1 worm cellular context compared by ENCODE assay signal in the genomic region with DNA sequence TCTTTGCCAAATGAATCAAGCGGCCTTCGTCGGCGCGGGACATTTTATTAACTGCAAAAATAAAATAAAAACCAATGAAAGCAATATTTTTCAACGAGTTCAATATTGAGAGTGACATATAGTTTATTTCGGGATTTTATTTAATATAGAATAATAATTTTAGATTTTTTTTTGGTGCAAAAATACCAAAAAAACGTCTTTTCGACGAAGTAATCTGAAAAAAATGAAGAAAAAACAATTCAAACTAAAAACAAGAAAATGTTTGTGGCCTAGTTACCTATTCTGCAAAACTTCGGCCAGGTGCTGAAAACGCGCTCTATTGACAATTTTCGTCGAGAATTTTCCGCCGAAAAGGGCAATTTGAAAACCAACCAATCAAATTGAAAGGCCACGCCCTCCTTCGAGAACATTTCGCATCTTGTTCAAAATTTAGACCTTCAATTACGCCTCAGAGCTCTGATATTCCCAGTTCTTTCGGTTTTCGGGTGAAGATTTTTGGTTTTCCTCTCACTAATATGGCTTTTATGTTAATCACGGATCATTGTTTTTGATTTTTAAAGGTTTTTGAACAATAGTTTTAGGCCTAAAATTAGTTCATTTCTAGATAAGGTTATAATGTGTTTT.
TF ChIP-seq lines count a peak whose summit lies in the region.

A gene (minus strand): TSS at position 51 of the 624 bp plus-strand sequence.

TF ChIP-seq in whole organism, L4 larva, 104 proteins besides CTCF, POLR2A, EP300 and RAD21 (continued from another document):
- TF ChIP-seq set-16 (GFP tag; IDR thresholded peaks at IDR 0.05; lab: Robert Waterston, UW): peak; percentile 64
- TF ChIP-seq egl-27 (tag; optimal IDR thresholded peaks at IDR 0.05; lab: Kevin White, UChicago): no peak
- peak; percentile 89 for TF ChIP-seq php-3 (GFP tag; IDR thresholded peaks at IDR 0.05; lab: Robert Waterston, UW)
- TF ChIP-seq sdz-12 (GFP tag; optimal IDR thresholded peaks at IDR 0.05; lab: Kevin White, UChicago): peak; percentile 88
- no peak for TF ChIP-seq dmd-8 (GFP tag; IDR thresholded peaks at IDR 0.05; lab: Robert Waterston, UW)
- TF ChIP-seq madf-5 (GFP tag; IDR thresholded peaks at IDR 0.05; lab: Robert Waterston, UW): peak; percentile 74 to 81; a peak in 2 of 4 replicates
- peak; percentile 83 for TF ChIP-seq nhr-28 (tag; optimal IDR thresholded peaks at IDR 0.05; lab: Kevin White, UChicago)
- TF ChIP-seq Y75B8A.6 (GFP tag; IDR thresholded peaks at IDR 0.05; lab: Robert Waterston, UW): peak; percentile 80; the same call in 1 of the 2 replicates
- TF ChIP-seq nhr-25 (tag; optimal IDR thresholded peaks at IDR 0.05; lab: Kevin White, UChicago; ENCODE audit: borderline replicate concordance, insufficient read depth): peak; percentile 94
- no peak for TF ChIP-seq Y105C5A.15 (GFP tag; IDR thresholded peaks at IDR 0.05; lab: Robert Waterston, UW)
- peak; percentile 97 for TF ChIP-seq zfp-3 (GFP tag; conservative IDR thresholded peaks at IDR 0.05; lab: Robert Waterston, UW)
- no peak; the same call in 1 of the 2 replicates for TF ChIP-seq daf-19 (GFP tag; conservative IDR thresholded peaks at IDR 0.05; lab: Robert Waterston, UW)
- TF ChIP-seq lin-29 (GFP tag; IDR thresholded peaks at IDR 0.05; lab: Robert Waterston, UW): peak; percentile 90
- TF ChIP-seq nhr-77 (tag; optimal IDR thresholded peaks at IDR 0.05; lab: Kevin White, UChicago): peak; percentile 93
- peak; percentile 77 to 95 for TF ChIP-seq hif-1 (tag; optimal IDR thresholded peaks at IDR 0.05; lab: Kevin White, UChicago)
- TF ChIP-seq nhr-10 (tag; optimal IDR thresholded peaks at IDR 0.05; lab: Kevin White, UChicago): peak; percentile 82
- peak; percentile 94 for TF ChIP-seq nhr-48 (tag; optimal IDR thresholded peaks at IDR 0.05; lab: Kevin White, UChicago)
- peak; percentile 96 for TF ChIP-seq hlh-11 (tag; optimal IDR thresholded peaks at IDR 0.05; lab: Kevin White, UChicago)
- peak; percentile 99 for TF ChIP-seq lin-38 (GFP tag; IDR thresholded peaks at IDR 0.05; lab: Robert Waterston, UW)
- TF ChIP-seq mep-1 (tag; optimal IDR thresholded peaks at IDR 0.05; lab: Kevin White, UChicago): peak; percentile 98
- peak; percentile 98 for TF ChIP-seq ceh-20 (GFP tag; IDR thresholded peaks at IDR 0.05; lab: Robert Waterston, UW)
- TF ChIP-seq ZK337.2 (GFP tag; IDR thresholded peaks at IDR 0.05; lab: Robert Waterston, UW): peak; percentile 95
- TF ChIP-seq dpl-1 (GFP tag; optimal IDR thresholded peaks at IDR 0.05; lab: Kevin White, UChicago): peak; percentile 92
- peak; percentile 99 for TF ChIP-seq aha-1 (tag; lab: Kevin White, UChicago)
- TF ChIP-seq spr-1 (tag; optimal IDR thresholded peaks at IDR 0.05; lab: Kevin White, UChicago): peak; percentile 93
- peak; percentile 92 for TF ChIP-seq F10B5.3 (tag; optimal IDR thresholded peaks at IDR 0.05; lab: Kevin White, UChicago)
- peak; percentile 96 for TF ChIP-seq duxl-1 (tag; optimal IDR thresholded peaks at IDR 0.05; lab: Kevin White, UChicago; ENCODE audit: poor library complexity)
- TF ChIP-seq snpc-4 (tag; optimal IDR thresholded peaks at IDR 0.05; lab: Kevin White, UChicago): peak; percentile 28
- peak; percentile 97 for TF ChIP-seq dmd-6 (GFP tag; IDR thresholded peaks at IDR 0.05; lab: Robert Waterston, UW)
- peak; percentile 91 for TF ChIP-seq T20F7.1 (GFP tag; optimal IDR thresholded peaks at IDR 0.05; lab: Kevin White, UChicago)
- TF ChIP-seq hlh-30 (tag; optimal IDR thresholded peaks at IDR 0.05; lab: Kevin White, UChicago; ENCODE audit: insufficient read depth): peak; percentile 91
- peak; percentile 63; the same call in 1 of the 2 replicates for TF ChIP-seq mxl-2 (GFP tag; conservative IDR thresholded peaks at IDR 0.05; lab: Robert Waterston, UW)
- peak; percentile 72; the same call in 1 of the 2 replicates for TF ChIP-seq ceh-44 (GFP tag; IDR thresholded peaks at IDR 0.05; lab: Robert Waterston, UW)
- peak; percentile 77 for TF ChIP-seq lir-3 (tag; optimal IDR thresholded peaks at IDR 0.05; lab: Kevin White, UChicago)
- TF ChIP-seq F44E2.7 (GFP tag; IDR thresholded peaks at IDR 0.05; lab: Robert Waterston, UW): no peak
- TF ChIP-seq daf-16 (GFP tag; optimal IDR thresholded peaks at IDR 0.05; lab: Kevin White, UChicago): peak; percentile 66 to 98
- peak; percentile 78 for TF ChIP-seq daf-16 (tag; optimal IDR thresholded peaks at IDR 0.05; lab: Kevin White, UChicago)
- peak; percentile 65; the same call in 1 of the 2 replicates for TF ChIP-seq nhr-41 (GFP tag; IDR thresholded peaks at IDR 0.05; lab: Robert Waterston, UW)
- TF ChIP-seq ctbp-1 (GFP tag; IDR thresholded peaks at IDR 0.05; lab: Robert Waterston, UW): peak; percentile 97
- TF ChIP-seq ces-1 (GFP tag; optimal IDR thresholded peaks at IDR 0.05; lab: Kevin White, UChicago): peak; percentile 58
- peak; percentile 76 for TF ChIP-seq ceh-32 (tag; optimal IDR thresholded peaks at IDR 0.05; lab: Kevin White, UChicago; ENCODE audit: poor library complexity)
- peak; percentile 68 for TF ChIP-seq snpc-1.2 (GFP tag; IDR thresholded peaks at IDR 0.05; lab: Robert Waterston, UW)
- peak; percentile 64 for TF ChIP-seq zfp-2 (tag; optimal IDR thresholded peaks at IDR 0.05; lab: Kevin White, UChicago)
- peak; percentile 97 for TF ChIP-seq nhr-102 (tag; optimal IDR thresholded peaks at IDR 0.05; lab: Kevin White, UChicago)
- TF ChIP-seq zag-1 (tag; optimal IDR thresholded peaks at IDR 0.05; lab: Kevin White, UChicago): peak; percentile 4
- peak; percentile 85 for TF ChIP-seq spr-3 (GFP tag; optimal IDR thresholded peaks at IDR 0.05; lab: Kevin White, UChicago)
- peak; percentile 97 for TF ChIP-seq unc-130 (GFP tag; optimal IDR thresholded peaks at IDR 0.05; lab: Kevin White, UChicago)
- TF ChIP-seq cey-2 (tag; optimal IDR thresholded peaks at IDR 0.05; lab: Kevin White, UChicago; ENCODE audit: borderline replicate concordance, insufficient read depth): no peak
- peak; percentile 99 for TF ChIP-seq mdt-29 (GFP tag; IDR thresholded peaks at IDR 0.05; lab: Robert Waterston, UW)
- no peak for TF ChIP-seq lim-7 (GFP tag; IDR thresholded peaks at IDR 0.05; lab: Robert Waterston, UW)
- TF ChIP-seq R02D3.7 (tag; optimal IDR thresholded peaks at IDR 0.05; lab: Kevin White, UChicago): no peak
- TF ChIP-seq fos-1 (tag; optimal IDR thresholded peaks at IDR 0.05; lab: Kevin White, UChicago): no peak
- peak; percentile 95 for TF ChIP-seq F49E8.2 (tag; optimal IDR thresholded peaks at IDR 0.05; lab: Kevin White, UChicago; ENCODE audit: borderline replicate concordance)
- peak; percentile 26 for TF ChIP-seq pqm-1 (tag; optimal IDR thresholded peaks at IDR 0.05; lab: Kevin White, UChicago)
